Fruit fly (Drosophila melanogaster) whole organism, embryonic: ENCODE measurements around the gene wry.

Experiments used
- Antp ChIP-seq: fragments of 200-800 bp; sonication (Bioruptor generic); optimal IDR thresholded peaks from 3 replicates; lab custom pipeline; 2016; ENCODE audit warnings: missing biosample characterization, missing genetic modification characterization
- CG11504 ChIP-seq: fragments of 200-800 bp; sonication (Bioruptor generic); optimal IDR thresholded peaks from 3 replicates; lab custom pipeline; 2019; ENCODE audit warnings: missing biosample characterization, mild to moderate bottlenecking, missing genetic modification characterization, moderate library complexity
- CG11723 ChIP-seq: fragments of 200-800 bp; sonication (Bioruptor generic); optimal IDR thresholded peaks from 2 replicates; lab custom pipeline; 2017; ENCODE audit warnings: missing biosample characterization, mild to moderate bottlenecking, missing genetic modification characterization
- CG12219 ChIP-seq: fragments of 200-800 bp; sonication (Bioruptor generic); optimal IDR thresholded peaks from 3 replicates; lab custom pipeline; 2018; ENCODE audit warnings: missing biosample characterization, mild to moderate bottlenecking, missing genetic modification characterization
- CG12391 ChIP-seq: fragments of 200-800 bp; sonication (Bioruptor generic); optimal IDR thresholded peaks from 3 replicates; lab custom pipeline; 2018; ENCODE audit warnings: missing biosample characterization, mild to moderate bottlenecking, missing genetic modification characterization, moderate library complexity
- CG13424 ChIP-seq: fragments of 200-800 bp; sonication (Bioruptor generic); optimal IDR thresholded peaks from 2 replicates; lab custom pipeline; 2019; ENCODE audit warnings: missing biosample characterization, mild to moderate bottlenecking, missing genetic modification characterization, moderate library complexity
- CG13894 ChIP-seq: fragments of 200-800 bp; sonication (Bioruptor generic); optimal IDR thresholded peaks from 3 replicates; lab custom pipeline; 2018; ENCODE audit warnings: missing biosample characterization, mild to moderate bottlenecking, missing genetic modification characterization, moderate library complexity
- CG14667 ChIP-seq: fragments of 200-800 bp; sonication (Bioruptor generic); IDR thresholded peaks from 2 replicates; pipeline ENCODE4 v1.3.6; 2022; ENCODE audit warnings: missing biosample characterization, missing genetic modification characterization
- CG1603 ChIP-seq: fragments of 200-800 bp; sonication (Bioruptor generic); optimal IDR thresholded peaks from 2 replicates; lab custom pipeline; 2019; ENCODE audit warnings: missing biosample characterization, mild to moderate bottlenecking, missing genetic modification characterization, moderate library complexity
- CG1792 ChIP-seq: fragments of 200-800 bp; sonication (Bioruptor generic); optimal IDR thresholded peaks from 2 replicates; lab custom pipeline; 2016; ENCODE audit warnings: missing biosample characterization, missing genetic modification characterization
- CG3281 ChIP-seq: fragments of 200-800 bp; sonication (Bioruptor generic); optimal IDR thresholded peaks from 3 replicates; lab custom pipeline; 2017; ENCODE audit warnings: missing biosample characterization, mild to moderate bottlenecking, missing genetic modification characterization
- CG34376 ChIP-seq: fragments of 200-800 bp; sonication (Bioruptor generic); optimal IDR thresholded peaks from 2 replicates; lab custom pipeline; 2018; ENCODE audit warnings: missing biosample characterization, mild to moderate bottlenecking, missing genetic modification characterization
- CG4707 ChIP-seq: fragments of 200-800 bp; sonication (Bioruptor generic); optimal IDR thresholded peaks from 2 replicates; lab custom pipeline; 2018; ENCODE audit warnings: missing biosample characterization, mild to moderate bottlenecking, missing genetic modification characterization, moderate library complexity
- CG6654 ChIP-seq: fragments of 200-800 bp; sonication (Bioruptor generic); optimal IDR thresholded peaks from 2 replicates; lab custom pipeline; 2017; ENCODE audit warnings: missing biosample characterization, mild to moderate bottlenecking, missing genetic modification characterization
- CG7357 ChIP-seq: fragments of 200-800 bp; sonication (Bioruptor generic); IDR thresholded peaks from 3 replicates; pipeline ENCODE4 v1.3.6; 2022; ENCODE audit warnings: missing biosample characterization, missing genetic modification characterization
- CG7786 ChIP-seq: fragments of 200-800 bp; sonication (Bioruptor generic); optimal IDR thresholded peaks from 2 replicates; lab custom pipeline; 2016; ENCODE audit warnings: missing biosample characterization, missing genetic modification characterization
- CG9817 ChIP-seq: fragments of 200-800 bp; sonication (Bioruptor generic); optimal IDR thresholded peaks from 2 replicates; lab custom pipeline; 2018; ENCODE audit warnings: missing biosample characterization, mild to moderate bottlenecking, missing genetic modification characterization, moderate library complexity
- CTCF ChIP-seq: fragments of 200-800 bp; sonication (Bioruptor generic); optimal IDR thresholded peaks from 2 replicates; lab custom pipeline; 2017; ENCODE audit warnings: missing biosample characterization, mild to moderate bottlenecking, missing genetic modification characterization, moderate library complexity
- D19B ChIP-seq: fragments of 200-800 bp; sonication (Bioruptor generic); optimal IDR thresholded peaks from 2 replicates; lab custom pipeline; 2017; ENCODE audit warnings: missing biosample characterization, mild to moderate bottlenecking, missing genetic modification characterization
- Fer2 ChIP-seq: fragments of 200-800 bp; sonication (Bioruptor generic); optimal IDR thresholded peaks from 2 replicates; lab custom pipeline; 2018; ENCODE audit warnings: missing biosample characterization, mild to moderate bottlenecking, missing genetic modification characterization, moderate library complexity
- Gug ChIP-seq: fragments of 200-800 bp; sonication (Bioruptor generic); IDR thresholded peaks from 4 replicates; pipeline ENCODE4 v1.3.6; 2022; ENCODE audit warnings: missing biosample characterization, missing genetic modification characterization
- HLH3B ChIP-seq: fragments of 200-800 bp; sonication (Bioruptor generic); IDR thresholded peaks from 2 replicates; pipeline ENCODE4 v1.3.6; 2022; ENCODE audit warnings: missing biosample characterization, missing genetic modification characterization
- HLHmδ ChIP-seq: fragments of 200-800 bp; sonication (Bioruptor generic); optimal IDR thresholded peaks from 2 replicates; lab custom pipeline; 2018; ENCODE audit warnings: missing biosample characterization, mild to moderate bottlenecking, missing genetic modification characterization, moderate library complexity
- Hr51 ChIP-seq, 2 experiments: fragments of 200-800 bp; sonication (Bioruptor generic); optimal IDR thresholded peaks; 2 replicates in 1 of 2; 3 replicates in 1 of 2; lab custom pipeline; 2016 to 2018; ENCODE audit warnings: missing biosample characterization in 2 of 2, missing genetic modification characterization in 2 of 2, mild to moderate bottlenecking in 1 of 2, moderate library complexity in 1 of 2
- Med ChIP-seq: fragments of 200-800 bp; sonication (Bioruptor generic); peaks from one replicate; lab custom pipeline; 2016; ENCODE audit warnings: missing biosample characterization, missing genetic modification characterization, mild to moderate bottlenecking, inconsistent platforms, moderate library complexity
- Myb ChIP-seq: fragments of 200-800 bp; sonication (Bioruptor generic); optimal IDR thresholded peaks from 2 replicates; lab custom pipeline; 2016; ENCODE audit warnings: missing biosample characterization, missing genetic modification characterization
- NC2β ChIP-seq: fragments of 200-800 bp; sonication (Bioruptor generic); optimal IDR thresholded peaks from 2 replicates; lab custom pipeline; 2016; ENCODE audit warnings: missing biosample characterization, missing genetic modification characterization
- Poxn ChIP-seq: fragments of 200-800 bp; sonication (Bioruptor generic); IDR thresholded peaks from 2 replicates; pipeline ENCODE4 v1.3.6; 2022; ENCODE audit warnings: missing biosample characterization, missing genetic modification characterization
- Rfx ChIP-seq: fragments of 200-800 bp; sonication (Bioruptor generic); IDR thresholded peaks from 2 replicates; pipeline ENCODE4 v1.3.6; 2022; ENCODE audit warnings: missing biosample characterization, missing genetic modification characterization
- az2 ChIP-seq: fragments of 200-800 bp; sonication (Bioruptor generic); optimal IDR thresholded peaks from 3 replicates; lab custom pipeline; 2016; ENCODE audit warnings: missing biosample characterization, missing genetic modification characterization
- dati ChIP-seq: fragments of 200-800 bp; sonication (Bioruptor generic); IDR thresholded peaks from 2 replicates; pipeline ENCODE4 v1.3.6; 2022; ENCODE audit warnings: missing biosample characterization, missing genetic modification characterization
- dmrt99B ChIP-seq: fragments of 200-800 bp; sonication (Bioruptor generic); optimal IDR thresholded peaks from 2 replicates; lab custom pipeline; 2018; ENCODE audit warnings: missing biosample characterization, mild to moderate bottlenecking, missing genetic modification characterization, moderate library complexity
- dysf ChIP-seq: fragments of 200-800 bp; sonication (Bioruptor generic); IDR thresholded peaks from 3 replicates; pipeline ENCODE4 v1.3.6; 2022; ENCODE audit warnings: missing biosample characterization, missing genetic modification characterization
- esg ChIP-seq: fragments of 200-800 bp; sonication (Bioruptor generic); conservative IDR thresholded peaks from 2 replicates; pipeline ENCODE4 v1.3.6; 2022; ENCODE audit warnings: missing biosample characterization, missing genetic modification characterization
- fd64A ChIP-seq: fragments of 200-800 bp; sonication (Bioruptor generic); optimal IDR thresholded peaks from 3 replicates; lab custom pipeline; 2018; ENCODE audit warnings: missing biosample characterization, mild to moderate bottlenecking, missing genetic modification characterization
- gem ChIP-seq: fragments of 200-800 bp; sonication (Bioruptor generic); optimal IDR thresholded peaks from 2 replicates; lab custom pipeline; 2019; ENCODE audit warnings: missing biosample characterization, mild to moderate bottlenecking, missing genetic modification characterization, moderate library complexity
- gsb ChIP-seq: fragments of 200-800 bp; sonication (Bioruptor generic); IDR thresholded peaks from 2 replicates; pipeline ENCODE4 v1.3.6; 2022; ENCODE audit warnings: missing biosample characterization, missing genetic modification characterization
- gsb-n ChIP-seq: fragments of 200-800 bp; sonication (Bioruptor generic); optimal IDR thresholded peaks from 3 replicates; lab custom pipeline; 2018; ENCODE audit warnings: missing biosample characterization, mild to moderate bottlenecking, missing genetic modification characterization
- ind ChIP-seq: fragments of 200-800 bp; sonication (Bioruptor generic); optimal IDR thresholded peaks from 3 replicates; lab custom pipeline; 2016; ENCODE audit warnings: missing biosample characterization, missing genetic modification characterization
- lilli ChIP-seq: fragments of 200-800 bp; sonication (Bioruptor generic); optimal IDR thresholded peaks from 3 replicates; lab custom pipeline; 2016; ENCODE audit warnings: missing biosample characterization, missing genetic modification characterization
- maf-S ChIP-seq: fragments of 200-800 bp; sonication (Bioruptor generic); optimal IDR thresholded peaks from 2 replicates; lab custom pipeline; 2016; ENCODE audit warnings: missing biosample characterization, missing genetic modification characterization
- onecut ChIP-seq: fragments of 200-800 bp; sonication (Bioruptor generic); IDR thresholded peaks from 2 replicates; pipeline ENCODE4 v1.3.6; 2022; ENCODE audit warnings: missing biosample characterization, missing genetic modification characterization
- phol ChIP-seq: fragments of 200-800 bp; sonication (Bioruptor generic); optimal IDR thresholded peaks from 3 replicates; lab custom pipeline; 2018; ENCODE audit warnings: missing biosample characterization, mild to moderate bottlenecking, missing genetic modification characterization, moderate library complexity
- prd ChIP-seq, 3 experiments: fragments of >200 bp in 2 of 3; fragments of 200-800 bp in 1 of 3; sonication (Bioruptor generic) in 1 of 3; optimal IDR thresholded peaks in 2 of 3; IDR thresholded peaks in 1 of 3; 2 replicates in 2 of 3; 3 replicates in 1 of 3; pipeline versions ENCODE4 v1.3.6 to Lab custom; 2017 to 2022; ENCODE audit warnings: missing biosample characterization in 1 of 3, missing genetic modification characterization in 1 of 3
- slbo ChIP-seq: fragments of 200-800 bp; sonication (Bioruptor generic); IDR thresholded peaks from 2 replicates; pipeline ENCODE4 v1.3.6; 2022; ENCODE audit warnings: missing biosample characterization, missing genetic modification characterization
- sob ChIP-seq: fragments of 200-800 bp; sonication (Bioruptor generic); IDR thresholded peaks from 2 replicates; pipeline ENCODE4 v1.3.6; 2022; ENCODE audit warnings: missing biosample characterization, missing genetic modification characterization
- tin ChIP-seq: fragments of 200-800 bp; sonication (Bioruptor generic); optimal IDR thresholded peaks from 3 replicates; lab custom pipeline; 2016; ENCODE audit warnings: missing biosample characterization, missing genetic modification characterization
- unc-4 ChIP-seq: fragments of 200-800 bp; sonication (Bioruptor generic); IDR thresholded peaks from 2 replicates; pipeline ENCODE4 v1.3.6; 2022; ENCODE audit warnings: missing biosample characterization, missing genetic modification characterization; ENCODE audit not compliant: partially characterized antibody
- unpg ChIP-seq: fragments of 200-800 bp; sonication (Bioruptor generic); optimal IDR thresholded peaks from 3 replicates; lab custom pipeline; 2018; ENCODE audit warnings: missing biosample characterization, mild to moderate bottlenecking, missing genetic modification characterization, moderate library complexity

Gene wry

DNA sequence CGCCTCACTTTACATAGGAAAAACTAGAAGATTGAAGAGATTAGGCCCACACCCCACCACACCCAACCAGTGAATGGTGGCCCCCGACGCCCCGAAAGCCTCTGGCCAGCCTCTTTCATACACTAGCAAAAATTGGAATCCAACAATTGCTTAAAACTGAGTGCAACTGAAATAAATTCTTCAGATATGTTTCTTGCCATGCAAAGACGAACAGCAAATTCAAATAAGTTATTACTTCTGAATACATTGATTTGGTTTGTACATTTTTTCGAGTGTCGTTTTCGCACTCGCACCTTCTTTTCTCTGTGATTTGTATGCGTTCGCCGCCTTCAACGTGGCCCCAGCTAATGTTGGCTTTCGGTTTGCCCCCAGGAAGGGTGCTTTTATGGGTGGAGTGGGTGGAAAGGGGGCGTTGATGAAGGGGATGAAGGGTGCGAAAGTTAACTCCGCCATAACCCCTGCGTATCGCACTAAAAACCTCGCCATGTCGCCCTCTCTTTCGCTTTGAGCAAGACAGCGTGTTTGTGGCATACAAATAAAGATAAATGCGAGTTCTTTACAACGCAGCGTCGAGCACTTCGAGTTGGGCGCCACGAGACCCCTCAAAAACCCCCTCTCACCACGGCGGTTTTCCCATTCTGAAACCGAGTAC lies 1.5 kb downstream of the wry start (continued):
- TF ChIP-seq dati (GFP tag; lab: Robert Waterston, UW) (0 out of 2 replicates have a peak, but pooled peaks have one; percentile 4), Antp (GFP tag; lab: Kevin White, UChicago) (peak; percentile 54), HLH3B (GFP tag; lab: Robert Waterston, UW) (0 out of 2 replicates have a peak, but pooled peaks have one; percentile 29), Gug (peak; percentile 27; the same call in 2 of the 4 replicates), CG13424 (tag; lab: Kevin White, UChicago) (peak; percentile 51), az2 (GFP tag; lab: Kevin White, UChicago) (peak; percentile 27), CG34376 (no peak), Fer2 (tag; lab: Kevin White, UChicago) (no peak), gem (peak; percentile 55), sob (peak; percentile 58), CG3281 (GFP tag; lab: Kevin White, UChicago) (peak; percentile 62), tin (GFP tag; lab: Kevin White, UChicago) (peak; percentile 24), unpg (GFP tag; lab: Kevin White, UChicago) (peak; percentile 37), slbo (GFP tag; lab: Robert Waterston, UW) (peak; percentile 53), CG7786 (peak; percentile 38), CG1792 (GFP tag; lab: Kevin White, UChicago) (no peak), Poxn (0 out of 2 replicates have a peak, but pooled peaks have one; percentile 30), CG6654 (GFP tag; lab: Kevin White, UChicago) (no peak), ind (GFP tag; lab: Kevin White, UChicago) (peak; percentile 34), esg (GFP tag; lab: Robert Waterston, UW) (peak; percentile 22; the same call in 1 of the 2 replicates), CG14667 (GFP tag; lab: Robert Waterston, UW) (0 out of 2 replicates have a peak, but pooled peaks have one; percentile 41), CG12219 (GFP tag; lab: Kevin White, UChicago) (peak; percentile 8), CG12391 (tag; lab: Kevin White, UChicago) (peak; percentile 20), CG1603 (tag; lab: Kevin White, UChicago) (peak; percentile 52), D19B (GFP tag; lab: Kevin White, UChicago) (peak; percentile 7), Hr51 (GFP tag; optimal IDR thresholded peaks at IDR 0.05; lab: Kevin White, UChicago) (peak in 1 of 2 experiments; percentile 41), prd (optimal IDR thresholded peaks at IDR 0.05; lab: Kevin White, UChicago) (no peak), prd (GFP tag; IDR thresholded peaks at IDR 0.05; lab: Robert Waterston, UW) (peak; percentile 52; the same call in 1 of the 3 replicates), phol (tag; lab: Kevin White, UChicago) (peak; percentile 7), CTCF (no peak), HLHmδ (no peak), dmrt99B (tag; lab: Kevin White, UChicago) (peak; percentile 45), CG4707 (GFP tag; lab: Kevin White, UChicago) (no peak), unc-4 (GFP tag; lab: Robert Waterston, UW) (no peak), NC2β (no peak), dysf (GFP tag; lab: Robert Waterston, UW) (peak; percentile 54; the same call in 2 of the 3 replicates), fd64A (GFP tag; lab: Kevin White, UChicago) (no peak), CG7357 (0 out of 3 replicates have a peak, but pooled peaks have one; percentile 9), CG13894 (tag; lab: Kevin White, UChicago) (no peak), lilli (peak; percentile 55), gsb-n (tag; lab: Kevin White, UChicago) (no peak), Myb (GFP tag; lab: Kevin White, UChicago) (peak; percentile 3), maf-S (GFP tag; lab: Kevin White, UChicago) (no peak), gsb (GFP tag; lab: Robert Waterston, UW) (no peak), Med (GFP tag; lab: Kevin White, UChicago) (peak; percentile 83), onecut (0 out of 2 replicates have a peak, but pooled peaks have one; percentile 13), CG11504 (tag; lab: Kevin White, UChicago) (peak; percentile 56), CG11723 (GFP tag; lab: Kevin White, UChicago) (no peak), Rfx (GFP tag; lab: Robert Waterston, UW) (peak; percentile 53), CG9817 (tag; lab: Kevin White, UChicago) (peak; percentile 35)
